Fruit fly (Drosophila melanogaster) whole organism, adult: ENCODE results near the gene snz.

Source experiments
- CG11617 ChIP-seq: fragments of 200-800 bp; sonication (Bioruptor generic); optimal IDR thresholded peaks from 2 replicates; lab custom pipeline; 2017; ENCODE audit warnings: mild to moderate bottlenecking, missing biosample characterization, missing genetic modification reagents, missing genetic modification characterization
- CG12768 ChIP-seq: fragments of 200-800 bp; sonication (Bioruptor generic); optimal IDR thresholded peaks from 2 replicates; lab custom pipeline; 2017; ENCODE audit warnings: missing biosample characterization, missing genetic modification characterization, mild to moderate bottlenecking, moderate library complexity, missing genetic modification reagents
- CG14711 ChIP-seq: fragments of 200-800 bp; sonication (Bioruptor generic); optimal IDR thresholded peaks from 2 replicates; lab custom pipeline; 2018; ENCODE audit warnings: missing biosample characterization, mild to moderate bottlenecking, missing genetic modification characterization, moderate library complexity
- CG1620 ChIP-seq: fragments of 200-800 bp; sonication (Bioruptor generic); optimal IDR thresholded peaks from 2 replicates; lab custom pipeline; 2016; ENCODE audit warnings: missing biosample characterization, missing genetic modification characterization
- CG33017 ChIP-seq: fragments of 200-800 bp; sonication (Bioruptor generic); optimal IDR thresholded peaks from 2 replicates; lab custom pipeline; 2018; ENCODE audit warnings: missing biosample characterization, mild to moderate bottlenecking, missing genetic modification characterization, moderate library complexity
- CG5204 ChIP-seq: fragments of 200-800 bp; sonication (Bioruptor generic); optimal IDR thresholded peaks from 2 replicates; lab custom pipeline; 2016; ENCODE audit warnings: missing biosample characterization, missing genetic modification characterization
- CG7045 ChIP-seq: fragments of 200-800 bp; sonication (Bioruptor generic); optimal IDR thresholded peaks from 2 replicates; lab custom pipeline; 2017; ENCODE audit warnings: missing biosample characterization, mild to moderate bottlenecking, missing genetic modification characterization
- CG7101 ChIP-seq: fragments of 200-800 bp; sonication (Bioruptor generic); optimal IDR thresholded peaks from 2 replicates; lab custom pipeline; 2018; ENCODE audit warnings: missing biosample characterization, mild to moderate bottlenecking, missing genetic modification characterization, moderate library complexity
- Clk ChIP-seq: fragments of 200-800 bp; sonication (Bioruptor generic); optimal IDR thresholded peaks from 2 replicates; lab custom pipeline; 2017; ENCODE audit warnings: missing biosample characterization, missing genetic modification characterization
- Crg-1 ChIP-seq: fragments of 200-800 bp; sonication (Bioruptor generic); optimal IDR thresholded peaks from 2 replicates; lab custom pipeline; 2016; ENCODE audit warnings: missing biosample characterization, missing genetic modification characterization
- Hr96 ChIP-seq: fragments of 200-800 bp; sonication (Bioruptor generic); optimal IDR thresholded peaks from 2 replicates; lab custom pipeline; 2016; ENCODE audit warnings: missing biosample characterization, missing genetic modification characterization
- Mnt ChIP-seq: fragments of 200-800 bp; sonication (Bioruptor generic); optimal IDR thresholded peaks from 2 replicates; lab custom pipeline; 2016; ENCODE audit warnings: missing biosample characterization, mild to moderate bottlenecking, missing genetic modification characterization
- bab1 ChIP-seq: fragments of 200-800 bp; sonication (Bioruptor generic); optimal IDR thresholded peaks from 3 replicates; lab custom pipeline; 2019; ENCODE audit warnings: missing biosample characterization, mild to moderate bottlenecking, missing genetic modification characterization, moderate library complexity
- cic ChIP-seq: fragments of 200-800 bp; sonication (Bioruptor generic); optimal IDR thresholded peaks from 2 replicates; lab custom pipeline; 2017; ENCODE audit warnings: missing biosample characterization, mild to moderate bottlenecking, missing genetic modification characterization, moderate library complexity
- cnc ChIP-seq, 2 experiments: fragments of >200 bp; optimal IDR thresholded peaks; 2 replicates each; lab custom pipeline; 2017
- kay ChIP-seq: fragments of 200-800 bp; sonication (Bioruptor generic); peaks from one replicate; lab custom pipeline; 2016; ENCODE audit warnings: missing biosample characterization, missing genetic modification characterization, borderline replicate concordance
- ovo ChIP-seq: fragments of 200-800 bp; sonication (Bioruptor generic); optimal IDR thresholded peaks from 2 replicates; lab custom pipeline; 2016; ENCODE audit warnings: missing biosample characterization, missing genetic modification characterization
- pad ChIP-seq: fragments of 200-800 bp; sonication (Bioruptor generic); optimal IDR thresholded peaks from 3 replicates; lab custom pipeline; 2017; ENCODE audit warnings: missing biosample characterization, missing genetic modification characterization, mild to moderate bottlenecking, moderate library complexity, missing genetic modification reagents
- tj ChIP-seq: fragments of 200-800 bp; sonication (Bioruptor generic); optimal IDR thresholded peaks from 3 replicates; lab custom pipeline; 2017; ENCODE audit warnings: missing biosample characterization, mild to moderate bottlenecking, missing genetic modification characterization, moderate library complexity
- toe ChIP-seq: fragments of 200-800 bp; sonication (Bioruptor generic); optimal IDR thresholded peaks from 2 replicates; lab custom pipeline; 2016; ENCODE audit warnings: missing biosample characterization, missing genetic modification characterization

The snz gene

dm6 chrX:7924913-7925312 is 13.0 kb downstream of the snz start:
- TF ChIP-seq CG5204 (GFP tag; lab: Kevin White, UChicago) (no peak), CG7101 (tag; lab: Kevin White, UChicago) (no peak), pad (GFP tag; lab: Kevin White, UChicago) (no peak)

DNA sequence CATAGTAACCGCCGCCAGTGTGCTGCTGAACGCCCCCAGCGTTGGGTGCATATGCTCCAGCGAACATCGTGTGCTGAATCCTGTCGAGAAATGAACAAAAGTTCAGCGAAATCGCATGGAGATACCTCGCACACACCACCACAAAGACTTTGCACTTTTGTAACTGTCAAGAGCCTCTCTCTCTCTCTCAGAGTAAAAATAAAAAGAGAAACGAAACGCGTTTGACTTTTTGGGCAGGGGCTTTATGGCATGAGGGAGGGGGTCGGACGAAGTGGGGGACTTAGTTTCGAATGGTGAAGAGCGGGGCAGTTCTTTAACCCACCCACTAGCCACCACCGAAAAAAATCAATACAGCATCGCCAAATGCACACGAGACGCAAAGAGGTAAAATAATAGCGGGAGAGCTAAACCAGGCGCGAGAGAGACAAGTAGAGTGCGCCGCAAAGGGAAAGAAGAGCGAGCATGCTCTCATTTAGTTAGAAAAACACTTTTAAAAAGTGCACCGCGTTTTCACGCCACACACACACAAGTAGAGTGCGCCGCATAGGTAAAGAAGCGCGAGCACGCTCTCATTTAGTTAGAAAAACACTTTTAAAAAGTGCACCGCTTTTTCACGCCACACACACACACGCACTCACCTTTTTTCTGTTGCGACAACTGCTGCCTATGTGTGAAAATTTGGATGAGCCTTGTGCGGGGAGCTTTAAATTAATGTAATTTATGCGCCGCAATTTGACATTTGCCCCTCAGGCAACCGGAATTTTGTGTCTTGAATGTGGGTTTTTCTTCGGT is 18.5 kb downstream of the snz start:
- TF ChIP-seq ovo (no peak), CG5204 (GFP tag; lab: Kevin White, UChicago) (no peak), CG11617 (GFP tag; lab: Kevin White, UChicago) (no peak), Clk (GFP tag; lab: Kevin White, UChicago) (no peak), Hr96 (GFP tag; lab: Kevin White, UChicago) (no peak), Crg-1 (GFP tag; lab: Kevin White, UChicago) (no peak), pad (GFP tag; lab: Kevin White, UChicago) (peak; percentile 25), CG12768 (GFP tag; lab: Kevin White, UChicago) (peak; percentile 6), cnc (optimal IDR thresholded peaks at IDR 0.05; lab: Kevin White, UChicago) (no peak), Mnt (no peak), CG7101 (tag; lab: Kevin White, UChicago) (peak; percentile 19), toe (GFP tag; lab: Kevin White, UChicago) (no peak), tj (GFP tag; lab: Kevin White, UChicago) (peak; percentile 8), CG7045 (GFP tag; lab: Kevin White, UChicago) (no peak), bab1 (no peak), CG14711 (tag; lab: Kevin White, UChicago) (no peak), kay (GFP tag; lab: Kevin White, UChicago) (no peak)

DNA sequence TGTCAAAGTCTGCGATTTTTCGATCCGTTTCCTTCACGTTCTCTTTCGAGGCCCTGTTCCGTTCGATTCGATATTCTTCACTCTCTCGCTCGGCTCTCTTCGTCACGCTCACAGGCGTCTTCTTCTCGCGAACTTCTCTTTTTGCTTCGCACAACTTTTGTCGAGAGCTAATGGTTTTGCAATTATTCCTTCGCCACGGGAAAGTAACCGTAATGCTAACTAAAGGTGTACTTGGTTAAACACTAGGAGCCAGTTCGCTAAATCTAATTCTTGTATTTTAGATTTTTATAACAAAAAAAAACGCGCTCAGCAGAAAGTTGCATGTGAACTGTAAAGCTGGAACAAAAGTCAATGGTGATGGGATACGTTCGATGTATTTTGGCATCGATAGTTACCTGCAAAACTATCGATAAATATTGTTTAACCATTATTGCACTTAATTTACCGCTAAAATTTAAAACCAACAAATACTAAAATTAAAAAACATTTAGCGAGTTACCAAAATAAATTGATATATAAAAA is 19.2 kb downstream of the snz start, which contains the start of gene mahe:
Gene mahe (minus strand): TSS at position 355 of the 522 bp plus-strand sequence.
- TF ChIP-seq CG1620 (GFP tag; lab: Kevin White, UChicago) (no peak), toe (GFP tag; lab: Kevin White, UChicago) (no peak), bab1 (peak; percentile 55), CG33017 (tag; lab: Kevin White, UChicago) (no peak), ovo (no peak), Clk (GFP tag; lab: Kevin White, UChicago) (no peak), Crg-1 (GFP tag; lab: Kevin White, UChicago) (no peak), pad (GFP tag; lab: Kevin White, UChicago) (no peak), Mnt (peak; percentile 72), CG14711 (tag; lab: Kevin White, UChicago) (peak; percentile 35), cnc (optimal IDR thresholded peaks at IDR 0.05; lab: Kevin White, UChicago) (no peak), Hr96 (GFP tag; lab: Kevin White, UChicago) (no peak), CG11617 (GFP tag; lab: Kevin White, UChicago) (no peak), CG7045 (GFP tag; lab: Kevin White, UChicago) (no peak), CG5204 (GFP tag; lab: Kevin White, UChicago) (no peak), tj (GFP tag; lab: Kevin White, UChicago) (peak; percentile 75), cic (GFP tag; lab: Kevin White, UChicago) (no peak), kay (GFP tag; lab: Kevin White, UChicago) (no peak), CG7101 (tag; lab: Kevin White, UChicago) (peak; percentile 26), CG12768 (GFP tag; lab: Kevin White, UChicago) (no peak)

- TF ChIP-seq CG33017 (tag; lab: Kevin White, UChicago) (no peak), pad (GFP tag; lab: Kevin White, UChicago) (peak; percentile 66), cnc (optimal IDR thresholded peaks at IDR 0.05; lab: Kevin White, UChicago) (no peak), kay (GFP tag; lab: Kevin White, UChicago) (no peak), CG14711 (tag; lab: Kevin White, UChicago) (peak; percentile 96), CG1620 (GFP tag; lab: Kevin White, UChicago) (peak; percentile 64), bab1 (peak; percentile 43), CG11617 (GFP tag; lab: Kevin White, UChicago) (peak; percentile 91), Mnt (peak; percentile 81), Crg-1 (GFP tag; lab: Kevin White, UChicago) (peak; percentile 84), CG7101 (tag; lab: Kevin White, UChicago) (peak; percentile 77), tj (GFP tag; lab: Kevin White, UChicago) (peak; percentile 66), CG7045 (GFP tag; lab: Kevin White, UChicago) (peak; percentile 24), ovo (peak; percentile 77)
These were observed 21.5 kb downstream of the snz start, which contains the start of the genes Dhdds and RpS14a for dm6 chrX:7933210-7933915. Gene Dhdds (minus strand): TSS chrX:7933351. Gene RpS14a (plus strand): TSS chrX:7933742.

DNA sequence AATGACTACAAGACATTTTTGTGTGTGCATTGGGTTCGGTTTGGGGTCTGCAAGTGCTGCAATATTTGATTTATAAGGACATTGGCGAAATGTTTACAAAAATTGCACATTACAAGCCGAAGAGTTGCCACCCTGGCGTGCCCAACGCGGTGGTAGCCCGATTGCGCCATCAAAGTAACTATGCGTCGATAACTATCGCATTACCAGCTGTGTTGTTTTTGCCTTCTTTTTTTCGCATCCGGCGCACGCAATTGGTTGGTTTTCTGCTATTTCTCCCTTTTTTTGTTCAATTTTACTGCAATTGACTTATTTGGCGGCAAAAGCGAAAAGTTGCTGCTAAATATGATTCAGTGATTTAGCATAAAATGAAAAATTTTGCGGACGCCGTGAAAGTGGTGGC is 22.8 kb downstream of the snz start, which contains the start of gene RpS14b:
Gene RpS14b (plus strand): TSS at position 220 of the 400 bp plus-strand sequence.
- peak; percentile 57 for TF ChIP-seq CG12768 (GFP tag; lab: Kevin White, UChicago)
- TF ChIP-seq toe (GFP tag; lab: Kevin White, UChicago), result peak; percentile 24
- peak; percentile 88 for TF ChIP-seq CG7101 (tag; lab: Kevin White, UChicago)
- peak; percentile 44 for TF ChIP-seq CG7045 (GFP tag; lab: Kevin White, UChicago)
- TF ChIP-seq cic (GFP tag; lab: Kevin White, UChicago), result peak; percentile 7
- no peak for TF ChIP-seq cnc (optimal IDR thresholded peaks at IDR 0.05; lab: Kevin White, UChicago)
- TF ChIP-seq ovo, result peak; percentile 89
- TF ChIP-seq bab1, result peak; percentile 94
- peak; percentile 83 for TF ChIP-seq Crg-1 (GFP tag; lab: Kevin White, UChicago)
- TF ChIP-seq Hr96 (GFP tag; lab: Kevin White, UChicago), result peak; percentile 88
- peak; percentile 73 for TF ChIP-seq pad (GFP tag; lab: Kevin White, UChicago)
- TF ChIP-seq CG14711 (tag; lab: Kevin White, UChicago), result peak; percentile 75
- TF ChIP-seq Mnt, result peak; percentile 94
- TF ChIP-seq CG33017 (tag; lab: Kevin White, UChicago), result peak; percentile 37
- TF ChIP-seq CG5204 (GFP tag; lab: Kevin White, UChicago), result no peak
- TF ChIP-seq tj (GFP tag; lab: Kevin White, UChicago), result peak; percentile 78
- TF ChIP-seq CG11617 (GFP tag; lab: Kevin White, UChicago), result peak; percentile 94
- no peak for TF ChIP-seq Clk (GFP tag; lab: Kevin White, UChicago)
- no peak for TF ChIP-seq kay (GFP tag; lab: Kevin White, UChicago)
- peak; percentile 89 for TF ChIP-seq CG1620 (GFP tag; lab: Kevin White, UChicago)
